Worm (Caenorhabditis elegans): ENCODE measurements around the gene C50D2.6.

ce11 chrII:66322-66721, 17.9 kb upstream of the C50D2.6 start:
- TF ChIP-seq elt-3 (tag; optimal IDR thresholded peaks at IDR 0.05) (no peak), nhr-11 (tag; optimal IDR thresholded peaks at IDR 0.05) (no peak), nhr-23 (tag; optimal IDR thresholded peaks at IDR 0.05) (no peak), elt-1 (tag; optimal IDR thresholded peaks at IDR 0.05) (no peak), unc-39 (tag; optimal IDR thresholded peaks at IDR 0.05) (no peak), lin-11 (tag; optimal IDR thresholded peaks at IDR 0.05) (no peak)
